Worm (Caenorhabditis elegans) whole organism, L4 larva: ENCODE data around the gene spe-49.

Experiments
- F26F4.8 ChIP-seq: fragments of 200-800 bp; sonication (Bioruptor generic); conservative IDR thresholded peaks from 2 replicates; pipeline ENCODE4 v1.3.6; 2022; ENCODE audit warnings: missing genetic modification characterization, missing compliant biosample characterization
- T26A8.4 ChIP-seq: fragments of 200-800 bp; sonication (Bioruptor generic); IDR thresholded peaks from 2 replicates; pipeline ENCODE4 v1.3.6; 2022; ENCODE audit warnings: missing genetic modification characterization, missing compliant biosample characterization
- Y48G9A.11 ChIP-seq: fragments of 200-800 bp; sonication (Bioruptor generic); IDR thresholded peaks from 2 replicates; pipeline ENCODE4 v1.3.6; 2022; ENCODE audit warnings: missing genetic modification reagents, missing genetic modification characterization, missing compliant biosample characterization
- Y5F2A.4 ChIP-seq: fragments of 200-800 bp; sonication (Bioruptor generic); optimal IDR thresholded peaks from 2 replicates; lab custom pipeline; 2018; ENCODE audit warnings: mild to moderate bottlenecking, missing genetic modification characterization, missing compliant biosample characterization
- ZK546.5 ChIP-seq, 2 experiments: sonication (generic microtip); optimal IDR thresholded peaks; 2 replicates each; lab custom pipeline; 2017; ENCODE audit warnings: missing biosample characterization in 2 of 2, missing genetic modification characterization in 2 of 2
- aha-1 ChIP-seq: fragments of 150-350 bp; peaks from one replicate; lab custom pipeline; 2014; ENCODE audit warnings: missing biosample characterization, missing genetic modification characterization
- ama-1 ChIP-seq: fragments of 150-350 bp; optimal IDR thresholded peaks from 2 replicates; lab custom pipeline; 2014; ENCODE audit warnings: inconsistent platforms, mixed read lengths
- daf-16 ChIP-seq, 3 experiments: sonication (generic microtip); optimal IDR thresholded peaks; 2 replicates each; lab custom pipeline; 2016 to 2017; ENCODE audit warnings: missing genetic modification characterization in 3 of 3, missing genetic modification reagents in 3 of 3, mild to moderate bottlenecking in 2 of 3, missing compliant biosample characterization in 2 of 3, missing biosample characterization in 1 of 3, moderate library complexity in 1 of 3
- dmd-6 ChIP-seq: fragments of 200-800 bp; sonication (Bioruptor generic); IDR thresholded peaks from 2 replicates; pipeline ENCODE4 v1.3.6; 2022; ENCODE audit warnings: missing genetic modification reagents, missing genetic modification characterization, missing compliant biosample characterization
- dmd-9 ChIP-seq: fragments of 200-800 bp; sonication (Bioruptor generic); IDR thresholded peaks from 2 replicates; pipeline ENCODE4 v1.3.6; 2022; ENCODE audit warnings: missing genetic modification reagents, missing genetic modification characterization, missing compliant biosample characterization
- dve-1 ChIP-seq: sonication (generic microtip); optimal IDR thresholded peaks from 2 replicates; lab custom pipeline; 2017; ENCODE audit warnings: antibody characterized with exemption, mild to moderate bottlenecking, missing genetic modification characterization, missing compliant biosample characterization; ENCODE audit not compliant: insufficient read depth
- hlh-11 ChIP-seq: fragments of 200-800 bp; sonication (Bioruptor generic); optimal IDR thresholded peaks from 2 replicates; lab custom pipeline; 2018; ENCODE audit warnings: mild to moderate bottlenecking, missing genetic modification characterization, missing compliant biosample characterization
- hlh-30 ChIP-seq: sonication (generic microtip); optimal IDR thresholded peaks from 2 replicates; lab custom pipeline; 2017; ENCODE audit warnings: antibody characterized with exemption, mild to moderate bottlenecking, missing genetic modification characterization, missing compliant biosample characterization; ENCODE audit not compliant: insufficient read depth
- hmg-1.1 ChIP-seq: fragments of 200-800 bp; sonication (Bioruptor generic); IDR thresholded peaks from 2 replicates; pipeline ENCODE4 v1.3.6; 2022; ENCODE audit warnings: missing genetic modification reagents, missing genetic modification characterization, missing compliant biosample characterization
- lim-7 ChIP-seq: fragments of 200-800 bp; sonication (Bioruptor generic); IDR thresholded peaks from 2 replicates; pipeline ENCODE4 v1.3.6; 2022; ENCODE audit warnings: missing genetic modification characterization, missing compliant biosample characterization
- mep-1 ChIP-seq: fragments of 150-350 bp; sonication (generic microtip); optimal IDR thresholded peaks from 3 replicates; lab custom pipeline; 2014; ENCODE audit warnings: missing biosample characterization, missing genetic modification characterization
- nhr-11 ChIP-seq: fragments of 150-350 bp; optimal IDR thresholded peaks from 2 replicates; lab custom pipeline; 2014; ENCODE audit warnings: missing biosample characterization, missing genetic modification characterization
- nhr-28 ChIP-seq: fragments of 150-350 bp; optimal IDR thresholded peaks from 2 replicates; lab custom pipeline; 2014; ENCODE audit warnings: missing biosample characterization, missing genetic modification characterization
- nhr-41 ChIP-seq: fragments of 200-800 bp; sonication (Bioruptor generic); IDR thresholded peaks from 2 replicates; pipeline ENCODE4 v1.3.6; 2022; ENCODE audit warnings: missing genetic modification reagents, missing genetic modification characterization, missing compliant biosample characterization
- nhr-76 ChIP-seq: fragments of 150-350 bp; optimal IDR thresholded peaks from 2 replicates; lab custom pipeline; 2014; ENCODE audit warnings: missing biosample characterization, missing genetic modification characterization
- pha-4 ChIP-seq, 2 experiments: fragments of 150-350 bp in 1 of 2; fragments of 200-800 bp in 1 of 2; sonication (Bioruptor generic) in 1 of 2; IDR thresholded peaks in 1 of 2; optimal IDR thresholded peaks in 1 of 2; 2 replicates each; pipeline versions ENCODE4 v1.3.6 to Lab custom; 2014 to 2022; ENCODE audit warnings: missing genetic modification characterization in 2 of 2, missing genetic modification reagents in 2 of 2, missing biosample characterization in 1 of 2, missing compliant biosample characterization in 1 of 2
- php-3 ChIP-seq: fragments of 200-800 bp; sonication (Bioruptor generic); IDR thresholded peaks from 2 replicates; pipeline ENCODE4 v1.3.6; 2022; ENCODE audit warnings: missing genetic modification reagents, missing genetic modification characterization, missing compliant biosample characterization
- pqm-1 ChIP-seq: sonication (generic microtip); optimal IDR thresholded peaks from 2 replicates; lab custom pipeline; 2017; ENCODE audit warnings: missing biosample characterization, missing genetic modification characterization
- sdz-12 ChIP-seq: fragments of 200-800 bp; sonication (Bioruptor generic); optimal IDR thresholded peaks from 2 replicates; lab custom pipeline; 2018; ENCODE audit warnings: mild to moderate bottlenecking, missing genetic modification characterization, missing compliant biosample characterization
- skn-1 ChIP-seq: fragments of 150-350 bp; optimal IDR thresholded peaks from 2 replicates; lab custom pipeline; 2014; ENCODE audit warnings: missing biosample characterization, missing genetic modification characterization
- snpc-4 ChIP-seq: fragments of 150-350 bp; optimal IDR thresholded peaks from 2 replicates; lab custom pipeline; 2014; ENCODE audit warnings: missing biosample characterization, missing genetic modification characterization
- tra-1 ChIP-seq: fragments of 200-800 bp; sonication (Bioruptor generic); IDR thresholded peaks from 2 replicates; pipeline ENCODE4 v1.3.6; 2022; ENCODE audit warnings: missing genetic modification reagents, missing genetic modification characterization, missing compliant biosample characterization
- unc-62 ChIP-seq, 3 experiments: fragments of 150-350 bp in 1 of 3; sonication (generic microtip); optimal IDR thresholded peaks in 2 of 3; peaks in 1 of 3; 1 replicate in 1 of 3; 2 replicates in 2 of 3; lab custom pipeline; 2014 to 2017; ENCODE audit warnings: missing biosample characterization in 3 of 3, missing genetic modification characterization in 3 of 3, missing genetic modification reagents in 3 of 3, missing genotype in 1 of 3
- zag-1 ChIP-seq: fragments of 150-350 bp; optimal IDR thresholded peaks from 2 replicates; lab custom pipeline; 2014; ENCODE audit warnings: missing biosample characterization, missing genetic modification characterization
- zfp-2 ChIP-seq: sonication (generic microtip); optimal IDR thresholded peaks from 2 replicates; lab custom pipeline; 2016; ENCODE audit warnings: mild to moderate bottlenecking, missing genetic modification characterization, missing compliant biosample characterization
- zip-11 ChIP-seq: fragments of 200-800 bp; sonication (Bioruptor generic); IDR thresholded peaks from 2 replicates; pipeline ENCODE4 v1.3.6; 2022; ENCODE audit warnings: missing genetic modification characterization, missing compliant biosample characterization

spe-49 gene

DNA sequence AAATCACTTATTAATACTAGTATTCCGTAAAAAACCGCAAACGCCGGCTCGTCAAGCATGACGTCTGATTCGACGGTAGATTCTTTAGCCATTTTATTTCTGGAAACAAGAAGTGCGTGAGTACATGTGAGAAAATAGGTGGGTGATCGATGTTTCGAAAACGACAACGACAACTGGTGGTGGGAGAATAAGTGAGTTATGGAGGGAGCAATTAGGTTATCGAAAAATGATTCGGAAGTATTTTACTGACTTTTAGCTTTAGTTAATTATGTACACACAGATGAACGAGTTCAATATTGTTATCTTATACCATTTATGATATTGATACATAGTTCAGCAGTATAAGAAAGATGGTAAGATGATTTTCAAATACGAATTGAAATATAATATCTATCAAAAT, 5.2 kb downstream of the spe-49 start, which contains the start of gene srn-1:
srn-1 (minus strand) TSS at position 101 of the 400 bp plus-strand sequence.
- TF ChIP-seq Y5F2A.4 (GFP tag; lab: Kevin White, UChicago) = no peak
- TF ChIP-seq nhr-76 (tag; lab: Kevin White, UChicago) = no peak
- TF ChIP-seq nhr-41 = no peak
- no peak for TF ChIP-seq ZK546.5 (tag; optimal IDR thresholded peaks at IDR 0.05; lab: Kevin White, UChicago)
- no peak for TF ChIP-seq hmg-1.1 (GFP tag; lab: Robert Waterston, UW)
- no peak for TF ChIP-seq T26A8.4 (GFP tag; lab: Robert Waterston, UW)
- TF ChIP-seq nhr-11 (tag; lab: Kevin White, UChicago) = no peak
- TF ChIP-seq tra-1 = no peak
- TF ChIP-seq, all 104 proteins: peak for 0

DNA sequence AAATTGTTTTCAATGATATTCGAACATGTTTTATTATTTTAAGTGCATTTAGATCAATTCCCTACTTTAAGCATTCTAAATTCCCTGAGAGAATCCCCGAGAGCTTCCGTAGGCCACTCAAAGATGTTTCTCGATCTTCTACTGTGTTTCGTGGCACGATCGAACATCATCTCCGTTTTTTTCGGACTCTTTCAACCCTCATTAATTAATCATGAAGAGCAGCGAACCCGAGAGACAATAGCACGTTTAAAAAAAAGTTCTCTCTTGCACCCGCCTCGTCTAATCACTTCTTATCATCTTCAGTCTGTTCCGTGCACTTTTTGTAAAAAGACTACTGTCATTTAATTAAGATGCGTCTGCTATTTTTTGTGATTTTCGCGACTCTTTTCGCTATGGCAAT, 7.4 kb downstream of the spe-49 start, which contains the start of gene K12B6.11:
K12B6.11 (plus strand) TSS at position 301 of the 400 bp plus-strand sequence.
- TF ChIP-seq snpc-4 (tag; lab: Kevin White, UChicago) (no peak), dmd-6 (GFP tag; lab: Robert Waterston, UW) (peak; percentile 25; the same call in 1 of the 2 replicates)

- TF ChIP-seq dve-1 (peak; percentile 52), dmd-6 (GFP tag; lab: Robert Waterston, UW) (peak; percentile 30; the same call in 1 of the 2 replicates), php-3 (peak; percentile 93), zip-11 (no peak), dmd-9 (no peak), lim-7 (GFP tag; lab: Robert Waterston, UW) (no peak), nhr-28 (tag; lab: Kevin White, UChicago) (peak; percentile 7), pqm-1 (tag; lab: Kevin White, UChicago) (peak; percentile 54), mep-1 (tag; lab: Kevin White, UChicago) (no peak), daf-16 (GFP tag; optimal IDR thresholded peaks at IDR 0.05; lab: Kevin White, UChicago) (no peak), daf-16 (tag; optimal IDR thresholded peaks at IDR 0.05; lab: Kevin White, UChicago) (peak; percentile 65), zfp-2 (tag; lab: Kevin White, UChicago) (no peak)
These were observed 10.1 kb downstream of the spe-49 start for ce11 chrV:6291301-6291700.

DNA sequence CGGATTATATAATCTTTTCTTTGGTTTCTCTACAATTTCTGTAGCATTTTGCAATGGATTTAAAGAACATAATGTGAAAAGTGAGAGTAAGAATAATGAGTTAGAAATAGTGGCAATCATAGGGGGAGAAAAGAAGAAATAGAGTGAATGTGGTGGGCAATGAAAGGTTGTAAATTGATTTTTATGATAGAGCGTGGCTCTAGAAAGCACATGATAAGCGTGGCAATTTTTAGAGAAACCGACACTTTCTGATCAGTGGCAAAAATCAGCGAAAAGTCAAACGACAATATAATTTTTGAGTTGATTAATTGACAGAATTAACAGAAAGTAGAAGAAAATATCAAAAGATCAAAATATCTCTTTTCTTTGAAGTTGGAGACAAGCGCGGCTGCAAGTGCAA, 11.2 kb downstream of the spe-49 start, which contains the start of gene K12B6.9:
K12B6.9 (minus strand) TSS at position 266 of the 400 bp plus-strand sequence.
- TF ChIP-seq pqm-1 (tag; lab: Kevin White, UChicago) = peak; percentile 76
- peak; percentile 48 for TF ChIP-seq nhr-28 (tag; lab: Kevin White, UChicago)
- peak; percentile 64 for TF ChIP-seq dmd-6 (GFP tag; lab: Robert Waterston, UW)
- TF ChIP-seq daf-16 (GFP tag; optimal IDR thresholded peaks at IDR 0.05; lab: Kevin White, UChicago) = no peak
- peak; percentile 43 for TF ChIP-seq daf-16 (tag; optimal IDR thresholded peaks at IDR 0.05; lab: Kevin White, UChicago)
- TF ChIP-seq php-3 = peak; percentile 61; the same call in 1 of the 2 replicates
- TF ChIP-seq nhr-41 = no peak
- TF ChIP-seq skn-1 (tag; lab: Kevin White, UChicago) = no peak
- TF ChIP-seq zag-1 (tag; lab: Kevin White, UChicago) = no peak
- no peak for TF ChIP-seq ama-1 (lab: Kevin White, UChicago)
- TF ChIP-seq aha-1 = peak; percentile 34
- peak in 1 of 2 experiments; percentile 54 for TF ChIP-seq unc-62 (GFP tag; optimal IDR thresholded peaks at IDR 0.05 in 1 of 2; lab: Kevin White, UChicago)
- TF ChIP-seq unc-62 (tag; optimal IDR thresholded peaks at IDR 0.05; lab: Kevin White, UChicago) = no peak
- no peak for TF ChIP-seq sdz-12
- TF ChIP-seq hlh-30 (tag; lab: Kevin White, UChicago) = peak; percentile 36
- peak; percentile 39 for TF ChIP-seq dve-1
- no peak for TF ChIP-seq pha-4 (GFP tag; IDR thresholded peaks at IDR 0.05; lab: Robert Waterston, UW)
- no peak for TF ChIP-seq pha-4 (tag; optimal IDR thresholded peaks at IDR 0.05; lab: Kevin White, UChicago)
- peak; percentile 48 for TF ChIP-seq hlh-11 (tag; lab: Kevin White, UChicago)
- TF ChIP-seq F26F4.8 = no peak
- TF ChIP-seq, all 104 proteins: peak for 10

DNA sequence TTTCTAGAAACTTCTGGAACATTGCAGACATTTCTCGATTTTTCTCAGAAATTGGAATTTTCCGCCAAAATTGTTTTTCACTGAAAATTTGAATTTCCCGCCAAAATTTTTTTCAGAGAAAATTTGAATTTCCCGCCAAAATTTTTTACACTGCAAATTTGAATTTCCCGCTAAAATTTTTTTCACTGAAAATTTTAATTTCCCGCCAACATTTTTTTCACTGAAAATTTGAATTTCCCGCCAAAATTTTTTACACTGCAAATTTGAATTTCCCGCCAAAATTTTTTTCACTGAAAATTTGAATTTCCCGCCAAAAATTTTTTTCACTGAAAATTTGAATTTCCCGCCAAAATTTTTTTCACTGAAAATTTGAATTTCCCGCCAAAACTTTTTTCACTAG, 15.4 kb downstream of the spe-49 start:
- 0 out of 2 replicates have a peak, but pooled peaks have one; percentile 35 for TF ChIP-seq Y48G9A.11 (GFP tag; lab: Robert Waterston, UW)
- TF ChIP-seq, all 104 proteins: peak for 1; not testable (repeated sequence) for 103
